Fruit fly (Drosophila melanogaster) whole organism, wandering third instar larva: ENCODE results near the gene CG3436.

Source experiments
- Abd-B ChIP-seq: fragments of >200 bp; optimal IDR thresholded peaks from 2 replicates; lab custom pipeline; 2017; ENCODE audit warnings: missing biosample characterization, missing genetic modification characterization
- CG9705 ChIP-seq: fragments of 200-800 bp; sonication (Bioruptor generic); optimal IDR thresholded peaks from 2 replicates; lab custom pipeline; 2018; ENCODE audit warnings: missing biosample characterization, mild to moderate bottlenecking, missing genetic modification characterization
- CrebA ChIP-seq: fragments of 200-800 bp; sonication (Bioruptor generic); optimal IDR thresholded peaks from 2 replicates; lab custom pipeline; 2016; ENCODE audit warnings: missing biosample characterization, mild to moderate bottlenecking, missing genetic modification characterization, borderline replicate concordance
- Dfd ChIP-seq: fragments of >200 bp; optimal IDR thresholded peaks from 2 replicates; lab custom pipeline; 2017; ENCODE audit warnings: missing biosample characterization, missing genetic modification characterization
- Dif ChIP-seq: fragments of 200-275, 200-300 bp; sonication (Bioruptor generic); optimal IDR thresholded peaks from 2 replicates; lab custom pipeline; 2018; ENCODE audit warnings: missing biosample characterization, missing genetic modification characterization; ENCODE audit not compliant: partially characterized antibody
- GATAd ChIP-seq: sonication (Bioruptor generic); optimal IDR thresholded peaks from 2 replicates; lab custom pipeline; 2016; ENCODE audit warnings: missing biosample characterization, missing genetic modification characterization
- HLH106 ChIP-seq: fragments of 200-800 bp; optimal IDR thresholded peaks from 3 replicates; lab custom pipeline; 2019; ENCODE audit warnings: missing biosample characterization, mild to moderate bottlenecking, missing genetic modification characterization, moderate library complexity
- Hnf4 ChIP-seq: fragments of 200-800 bp; sonication (Bioruptor generic); optimal IDR thresholded peaks from 2 replicates; lab custom pipeline; 2016; ENCODE audit warnings: missing biosample characterization, mild to moderate bottlenecking, missing genetic modification characterization
- Hr78 ChIP-seq: fragments of >200 bp; optimal IDR thresholded peaks from 2 replicates; lab custom pipeline; 2017; ENCODE audit warnings: missing biosample characterization, missing genetic modification characterization
- Hr83 ChIP-seq: fragments of 200-300 bp; sonication (Bioruptor generic); optimal IDR thresholded peaks from 2 replicates; lab custom pipeline; 2016; ENCODE audit warnings: missing biosample characterization, mild to moderate bottlenecking, missing genetic modification characterization, moderate library complexity; ENCODE audit not compliant: poor library complexity, severe bottlenecking
- Mio ChIP-seq: sonication (Bioruptor generic); optimal IDR thresholded peaks from 2 replicates; lab custom pipeline; 2016; ENCODE audit warnings: missing biosample characterization, missing genetic modification characterization
- Myc ChIP-seq: fragments of >200 bp; optimal IDR thresholded peaks from 2 replicates; lab custom pipeline; 2017
- N ChIP-seq: fragments of >200 bp; optimal IDR thresholded peaks from 2 replicates; lab custom pipeline; 2018; ENCODE audit warnings: missing biosample characterization, missing external identifiers, missing genetic modification characterization
- OdsH ChIP-seq: fragments of 200-800 bp; sonication (Bioruptor generic); optimal IDR thresholded peaks from 2 replicates; lab custom pipeline; 2016; ENCODE audit warnings: missing biosample characterization, mild to moderate bottlenecking, missing genetic modification characterization
- Rel ChIP-seq, 2 experiments: fragments of 200-800 bp; sonication (Bioruptor generic) in 1 of 2; optimal IDR thresholded peaks; 2 replicates in 1 of 2; 3 replicates in 1 of 2; lab custom pipeline; 2016 to 2019; ENCODE audit warnings: mild to moderate bottlenecking in 2 of 2, missing biosample characterization in 2 of 2, missing genetic modification characterization in 2 of 2, moderate library complexity in 1 of 2
- Sp1 ChIP-seq: fragments of 200-800 bp; sonication (Bioruptor generic); optimal IDR thresholded peaks from 3 replicates; lab custom pipeline; 2019; ENCODE audit warnings: missing biosample characterization, mild to moderate bottlenecking, missing genetic modification characterization, moderate library complexity
- Vsx2 ChIP-seq: fragments of 200-300, 225-300 bp; sonication (Bioruptor generic); optimal IDR thresholded peaks from 2 replicates; lab custom pipeline; 2018; ENCODE audit warnings: missing biosample characterization, missing genetic modification characterization; ENCODE audit not compliant: partially characterized antibody
- br ChIP-seq: fragments of 200-800 bp; sonication (Bioruptor generic); optimal IDR thresholded peaks from 2 replicates; lab custom pipeline; 2016; ENCODE audit warnings: missing biosample characterization, missing genetic modification characterization
- ey ChIP-seq: fragments of 200-800 bp; sonication (Bioruptor generic); optimal IDR thresholded peaks from 2 replicates; lab custom pipeline; 2016; ENCODE audit warnings: missing biosample characterization, missing genetic modification characterization
- fru ChIP-seq: fragments of 200-800 bp; sonication (Bioruptor generic); optimal IDR thresholded peaks from 3 replicates; lab custom pipeline; 2016; ENCODE audit warnings: missing biosample characterization, mild to moderate bottlenecking, missing genetic modification characterization
- h ChIP-seq: fragments of 200-800 bp; sonication (Bioruptor generic); optimal IDR thresholded peaks from 3 replicates; lab custom pipeline; 2016; ENCODE audit warnings: missing biosample characterization, mild to moderate bottlenecking, missing genetic modification characterization
- jim ChIP-seq: fragments of 175-275, 200-325 bp; sonication (Bioruptor generic); optimal IDR thresholded peaks from 2 replicates; lab custom pipeline; 2016; ENCODE audit warnings: missing biosample characterization, mild to moderate bottlenecking, missing genetic modification characterization
- lola ChIP-seq: fragments of >200 bp; optimal IDR thresholded peaks from 2 replicates; lab custom pipeline; 2017; ENCODE audit warnings: missing biosample characterization, missing genetic modification characterization
- pan ChIP-seq: fragments of >200 bp; optimal IDR thresholded peaks from 2 replicates; lab custom pipeline; 2017
- psq ChIP-seq: fragments of 200-800 bp; sonication (Bioruptor generic); optimal IDR thresholded peaks from 3 replicates; lab custom pipeline; 2017; ENCODE audit warnings: missing biosample characterization, mild to moderate bottlenecking, missing genetic modification characterization, moderate library complexity
- rgr ChIP-seq: fragments of 200-800 bp; sonication (Bioruptor generic); optimal IDR thresholded peaks from 3 replicates; lab custom pipeline; 2016; ENCODE audit warnings: missing biosample characterization, mild to moderate bottlenecking, missing genetic modification characterization
- sage ChIP-seq: fragments of 200-800 bp; sonication (Bioruptor generic); optimal IDR thresholded peaks from 2 replicates; lab custom pipeline; 2016; ENCODE audit warnings: missing biosample characterization, mild to moderate bottlenecking, missing genetic modification characterization
- sv ChIP-seq: fragments of 200-800 bp; sonication (Bioruptor generic); optimal IDR thresholded peaks from 3 replicates; lab custom pipeline; 2016; ENCODE audit warnings: missing biosample characterization, missing genetic modification characterization
- tai ChIP-seq: sonication (Bioruptor generic); optimal IDR thresholded peaks from 2 replicates; lab custom pipeline; 2016; ENCODE audit warnings: missing biosample characterization, missing genetic modification characterization

CG3436 gene

DNA sequence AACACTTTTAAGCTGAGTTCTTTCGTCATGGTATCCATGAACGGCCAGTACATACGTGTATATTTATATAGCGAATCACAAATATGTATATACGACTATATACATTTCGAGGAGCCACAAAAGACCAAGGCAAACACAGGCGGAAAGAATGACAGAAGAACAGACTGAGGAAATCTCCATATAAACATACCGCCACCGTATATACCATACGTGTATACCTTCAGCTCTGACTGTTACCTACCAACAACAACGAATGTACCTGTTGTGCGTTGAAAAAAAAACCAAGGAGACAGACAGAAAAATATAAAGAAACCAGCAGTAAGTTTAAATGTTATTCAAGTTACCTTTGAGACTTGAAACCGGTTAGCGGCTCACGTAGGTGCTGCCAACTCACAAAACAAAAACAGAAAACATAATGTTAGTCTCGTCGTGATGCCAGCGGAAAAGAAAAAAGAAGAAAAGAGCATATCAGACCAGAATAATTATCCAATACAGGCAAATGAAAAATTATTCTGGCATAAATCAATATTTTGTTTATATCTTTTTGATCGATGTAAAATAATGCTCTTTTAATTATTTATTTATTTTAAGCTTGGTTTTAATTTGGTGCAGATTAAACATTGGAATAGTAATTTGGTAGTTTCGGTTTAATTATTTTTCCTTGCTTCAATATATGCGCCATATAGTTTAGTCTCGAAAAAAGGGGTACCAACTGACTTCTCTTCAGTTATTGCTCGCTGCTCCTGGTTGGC is 15.8 kb downstream of the CG3436 start (continued):
- TF ChIP-seq Hnf4 (GFP tag; lab: Kevin White, UChicago) (peak; percentile 49), GATAd (GFP tag; lab: Kevin White, UChicago) (no peak), Hr78 (GFP tag; lab: Kevin White, UChicago) (no peak), ey (GFP tag; lab: Kevin White, UChicago) (peak; percentile 22)

DNA sequence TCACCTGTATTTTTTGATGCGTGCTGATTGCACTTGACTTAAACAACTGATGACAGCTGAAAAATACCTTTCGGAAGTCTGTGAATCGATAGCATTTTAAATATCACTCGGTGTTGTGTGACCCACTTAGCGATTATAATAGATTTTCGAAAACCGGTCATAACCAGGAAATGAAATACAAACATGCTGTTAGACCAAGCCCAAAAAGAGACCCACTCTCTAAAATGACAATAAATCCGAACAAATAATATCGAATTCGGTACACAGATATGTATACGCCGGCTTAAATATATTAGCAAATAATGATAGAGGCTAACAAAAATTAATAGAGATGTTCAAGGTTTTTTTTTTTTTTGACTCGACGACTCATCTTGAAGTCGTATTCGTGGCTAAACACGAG is 19.9 kb downstream of the CG3436 start:
- TF ChIP-seq fru (GFP tag; lab: Kevin White, UChicago) (no peak), sv (GFP tag; lab: Kevin White, UChicago) (no peak), Abd-B (no peak), Dif (GFP tag; lab: Kevin White, UChicago) (no peak), Rel (GFP tag; optimal IDR thresholded peaks at IDR 0.05; lab: Kevin White, UChicago) (no peak), Rel (tag; optimal IDR thresholded peaks at IDR 0.05; lab: Kevin White, UChicago) (no peak), N (no peak), Hr83 (no peak), pan (no peak), Mio (GFP tag; lab: Kevin White, UChicago) (no peak), rgr (GFP tag; lab: Kevin White, UChicago) (no peak), Dfd (GFP tag; lab: Kevin White, UChicago) (no peak), Hnf4 (GFP tag; lab: Kevin White, UChicago) (no peak), ey (GFP tag; lab: Kevin White, UChicago) (no peak), OdsH (GFP tag; lab: Kevin White, UChicago) (no peak)

DNA sequence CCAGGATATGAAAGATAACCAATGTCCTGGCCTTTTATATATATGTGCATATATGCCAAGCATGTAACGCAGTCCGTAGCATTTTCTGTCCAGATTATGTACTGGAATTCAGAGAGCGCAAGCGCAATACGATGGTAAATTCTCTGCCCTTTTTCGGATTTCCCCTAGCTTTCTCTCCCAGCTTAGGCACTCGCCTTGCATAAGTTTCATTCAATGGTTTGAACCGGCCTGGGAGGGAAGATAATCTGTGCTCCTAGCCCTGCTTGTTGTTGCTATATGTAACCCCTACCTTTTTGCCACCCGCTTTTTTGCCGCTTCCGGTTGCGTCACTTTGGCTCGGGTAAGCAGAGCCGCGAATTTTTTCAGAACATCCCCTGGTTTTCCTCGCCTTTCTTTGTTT is 23.3 kb downstream of the CG3436 start:
- TF ChIP-seq jim (GFP tag; lab: Kevin White, UChicago), result no peak
- TF ChIP-seq Dfd (GFP tag; lab: Kevin White, UChicago), result no peak
- TF ChIP-seq pan, result no peak
- no peak for TF ChIP-seq OdsH (GFP tag; lab: Kevin White, UChicago)
- TF ChIP-seq HLH106 (tag; lab: Kevin White, UChicago), result no peak
- no peak for TF ChIP-seq Myc
- no peak for TF ChIP-seq fru (GFP tag; lab: Kevin White, UChicago)
- no peak for TF ChIP-seq tai (GFP tag; lab: Kevin White, UChicago)
- no peak for TF ChIP-seq sv (GFP tag; lab: Kevin White, UChicago)
- TF ChIP-seq ey (GFP tag; lab: Kevin White, UChicago), result no peak
- TF ChIP-seq Sp1 (GFP tag; lab: Kevin White, UChicago), result no peak

DNA sequence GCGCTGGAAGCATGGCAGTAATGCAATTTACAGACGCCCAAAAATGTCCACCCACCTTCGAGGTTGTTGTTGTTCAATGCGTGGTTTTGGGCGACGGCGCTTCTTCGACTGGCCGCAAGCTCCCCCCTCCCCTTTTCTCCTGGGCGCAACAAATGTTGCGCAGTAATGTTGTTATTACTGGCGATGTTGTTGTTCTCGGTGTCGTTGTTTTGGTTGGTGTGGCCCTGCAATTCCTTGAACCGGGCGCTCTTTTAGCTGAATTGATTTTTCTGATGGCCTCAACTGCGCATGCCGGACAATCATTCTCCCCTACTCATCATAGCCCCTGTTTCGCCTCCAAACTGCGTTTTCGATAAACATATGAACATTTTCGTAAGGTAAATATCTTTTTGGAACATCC is 25.2 kb downstream of the CG3436 start:
- TF ChIP-seq Dfd (GFP tag; lab: Kevin White, UChicago) (no peak), fru (GFP tag; lab: Kevin White, UChicago) (peak; percentile 58)

DNA sequence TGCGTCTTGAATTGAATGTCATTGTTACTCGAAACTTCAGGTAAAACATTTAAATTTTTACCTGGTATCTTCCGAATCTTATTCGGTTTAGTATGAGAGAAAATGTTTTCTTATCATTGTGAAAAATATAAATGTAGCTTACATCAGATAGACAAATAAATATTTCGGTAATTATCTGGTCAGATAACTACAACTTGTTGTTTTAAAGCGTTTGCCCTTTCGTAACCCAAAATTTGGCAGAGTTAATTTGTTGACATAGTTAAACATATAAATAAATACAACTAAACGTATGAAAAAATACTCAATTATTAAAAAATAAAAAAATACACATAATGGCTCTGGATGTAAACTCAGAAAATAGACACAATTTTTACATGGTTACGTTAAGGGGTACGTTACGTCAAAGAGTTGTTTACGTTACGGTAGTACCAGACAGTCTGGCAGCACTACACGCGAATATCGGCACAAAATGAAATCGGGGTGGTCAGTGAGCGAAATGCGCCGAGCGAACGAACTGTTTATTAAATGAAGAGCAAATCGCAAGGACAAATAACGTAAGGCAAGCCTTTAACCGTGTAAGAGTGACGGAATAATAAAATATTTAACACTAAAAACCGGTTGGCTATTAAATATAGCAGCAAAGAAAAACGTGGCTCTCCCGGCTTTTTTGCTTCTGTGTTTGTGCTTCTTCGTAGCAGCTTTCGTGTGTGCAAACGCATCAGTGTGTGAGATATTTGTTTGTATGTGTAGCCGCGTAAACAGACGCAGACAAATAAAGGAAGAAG is 26.7 kb downstream of the CG3436 start:
- TF ChIP-seq OdsH (GFP tag; lab: Kevin White, UChicago) (peak; percentile 10), lola (GFP tag; lab: Kevin White, UChicago) (no peak), Hnf4 (GFP tag; lab: Kevin White, UChicago) (no peak), Sp1 (GFP tag; lab: Kevin White, UChicago) (peak; percentile 32), sage (GFP tag; lab: Kevin White, UChicago) (peak; percentile 60), N (peak; percentile 19), psq (peak; percentile 95), Rel (GFP tag; optimal IDR thresholded peaks at IDR 0.05; lab: Kevin White, UChicago) (peak; percentile 54), Rel (tag; optimal IDR thresholded peaks at IDR 0.05; lab: Kevin White, UChicago) (no peak)

- TF ChIP-seq Dfd (GFP tag; lab: Kevin White, UChicago) (no peak), sv (GFP tag; lab: Kevin White, UChicago) (no peak), Hr78 (GFP tag; lab: Kevin White, UChicago) (no peak), br (no peak), Hnf4 (GFP tag; lab: Kevin White, UChicago) (no peak), CrebA (GFP tag; lab: Kevin White, UChicago) (no peak), rgr (GFP tag; lab: Kevin White, UChicago) (no peak), CG9705 (no peak), h (no peak), Hr83 (no peak), Vsx2 (GFP tag; lab: Kevin White, UChicago) (no peak), GATAd (GFP tag; lab: Kevin White, UChicago) (no peak), Abd-B (no peak), Myc (no peak)
Measured at dm6 chr2L:195668-196067, 39.8 kb downstream of the CG3436 start.
